Fruit fly (Drosophila melanogaster) whole organism, pupa: ENCODE measurements around the gene fz.
A peak's percentile ranks its signal among the peaks of the same experiment; 100 is the strongest.

Experiments used
- CG12605 ChIP-seq: fragments of 200-800 bp; sonication (Bioruptor generic); IDR thresholded peaks from 2 replicates; pipeline ENCODE4 v1.3.6; 2022; ENCODE audit warnings: missing biosample characterization, missing genetic modification characterization
- D1 ChIP-seq: fragments of 200-800 bp; sonication (Bioruptor generic); optimal IDR thresholded peaks from 2 replicates; lab custom pipeline; 2018; ENCODE audit warnings: missing biosample characterization, mild to moderate bottlenecking, missing genetic modification characterization, moderate library complexity
- EcR ChIP-seq: fragments of 200-800 bp; sonication (Bioruptor generic); optimal IDR thresholded peaks from 3 replicates; lab custom pipeline; 2019; ENCODE audit warnings: missing biosample characterization, missing genetic modification characterization, mild to moderate bottlenecking, moderate library complexity, missing genetic modification reagents
- Snoo ChIP-seq: fragments of 200-800 bp; sonication (Bioruptor generic); optimal IDR thresholded peaks from 3 replicates; lab custom pipeline; 2017; ENCODE audit warnings: missing biosample characterization, mild to moderate bottlenecking, missing genetic modification characterization, inconsistent platforms
- fd96Ca ChIP-seq: fragments of 200-800 bp; sonication (Bioruptor generic); IDR thresholded peaks from 3 replicates; pipeline ENCODE4 v1.3.6; 2022; ENCODE audit warnings: missing biosample characterization, missing genetic modification characterization
- gl ChIP-seq: fragments of 200-800 bp; sonication (Bioruptor generic); optimal IDR thresholded peaks from 2 replicates; lab custom pipeline; 2018; ENCODE audit warnings: missing biosample characterization, mild to moderate bottlenecking, missing genetic modification characterization

- TF ChIP-seq CG12605 (peak; percentile 86), fd96Ca (GFP tag; lab: Robert Waterston, UW) (peak; percentile 84; the same call in 2 of the 3 replicates), gl (peak; percentile 92), EcR (peak; percentile 70), D1 (tag; lab: Kevin White, UChicago) (peak; percentile 53), Snoo (peak; percentile 89)
Measured at dm6 chr3L:14303848-14304247, 29.7 kb downstream of the fz start.
